Worm (Caenorhabditis elegans) whole organism, L4/young adult: ENCODE results near the gene idpp-8.

Experiments
- W03F9.2 ChIP-seq: fragments of 150-350 bp; optimal IDR thresholded peaks from 2 replicates; lab custom pipeline; 2014; ENCODE audit warnings: missing biosample characterization, missing genetic modification characterization
- dao-5 ChIP-seq: sonication (generic microtip); optimal IDR thresholded peaks from 2 replicates; lab custom pipeline; 2016; ENCODE audit warnings: missing genotype, missing genetic modification characterization, moderate library complexity, missing compliant biosample characterization
- him-1 ChIP-seq: sonication (generic microtip); optimal IDR thresholded peaks from 2 replicates; lab custom pipeline; 2016; ENCODE audit warnings: missing genotype, missing genetic modification reagents, missing genetic modification characterization, missing compliant biosample characterization

DNA sequence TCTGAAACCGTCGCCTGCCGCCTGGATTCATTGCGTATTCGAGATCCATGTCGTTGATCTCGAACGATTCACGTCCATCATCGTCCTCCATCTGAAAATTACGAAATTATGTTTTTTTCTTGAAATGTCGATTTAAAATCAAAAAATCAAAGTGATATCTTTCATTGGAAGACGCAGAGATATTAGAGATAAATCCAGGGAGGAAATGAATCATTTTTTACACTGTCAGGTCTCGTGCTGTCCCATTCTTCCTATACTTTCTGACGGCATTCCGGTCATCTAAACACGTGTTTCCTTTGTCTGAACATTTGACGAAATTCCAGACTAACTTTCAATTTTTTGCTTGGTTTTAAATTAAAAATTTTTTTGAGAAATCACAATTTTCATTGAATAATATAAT is 34.6 kb downstream of the idpp-8 start, which contains the start of gene stip-1:
- TF ChIP-seq dao-5 (tag; lab: Kevin White, UChicago) (no peak), him-1 (tag; lab: Kevin White, UChicago) (no peak), W03F9.2 (tag; lab: Kevin White, UChicago) (no peak)
